Worm (Caenorhabditis elegans): ENCODE measurements around the gene D1005.10.

D1005.10 gene

DNA sequence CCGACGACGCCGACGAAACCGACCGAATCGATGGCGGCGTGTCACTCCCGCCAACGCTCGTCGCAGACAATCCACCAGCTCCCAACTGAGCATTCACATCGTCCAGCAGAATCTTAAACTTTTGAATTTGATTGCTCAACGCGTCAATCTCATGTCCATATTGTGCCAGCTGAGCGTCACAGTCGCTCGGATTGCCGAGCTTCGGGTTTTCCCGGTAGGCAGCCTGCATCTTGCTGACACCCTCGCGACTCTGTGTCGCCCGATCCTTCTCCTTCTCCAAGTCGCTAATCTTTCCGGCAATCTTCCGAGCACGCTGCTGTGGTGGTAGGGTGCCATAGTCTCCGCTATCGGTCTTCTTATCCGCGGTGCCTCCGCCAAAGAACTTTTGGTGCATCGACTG is 26.3 kb upstream of the D1005.10 start:
- TF ChIP-seq nhr-76 (tag; optimal IDR thresholded peaks at IDR 0.05) (no peak), lin-32 (GFP tag; optimal IDR thresholded peaks at IDR 0.05) (no peak), bed-3 (GFP tag; optimal IDR thresholded peaks at IDR 0.05) (no peak), ceh-39 (tag; optimal IDR thresholded peaks at IDR 0.05) (no peak), mep-1 (tag; optimal IDR thresholded peaks at IDR 0.05) (no peak), elt-3 (tag; optimal IDR thresholded peaks at IDR 0.05) (no peak), snpc-4 (tag; optimal IDR thresholded peaks at IDR 0.05) (no peak), unc-120 (tag; optimal IDR thresholded peaks at IDR 0.05; ENCODE audit: poor library complexity, severe bottlenecking) (no peak), nhr-12 (tag; optimal IDR thresholded peaks at IDR 0.05) (no peak)

DNA sequence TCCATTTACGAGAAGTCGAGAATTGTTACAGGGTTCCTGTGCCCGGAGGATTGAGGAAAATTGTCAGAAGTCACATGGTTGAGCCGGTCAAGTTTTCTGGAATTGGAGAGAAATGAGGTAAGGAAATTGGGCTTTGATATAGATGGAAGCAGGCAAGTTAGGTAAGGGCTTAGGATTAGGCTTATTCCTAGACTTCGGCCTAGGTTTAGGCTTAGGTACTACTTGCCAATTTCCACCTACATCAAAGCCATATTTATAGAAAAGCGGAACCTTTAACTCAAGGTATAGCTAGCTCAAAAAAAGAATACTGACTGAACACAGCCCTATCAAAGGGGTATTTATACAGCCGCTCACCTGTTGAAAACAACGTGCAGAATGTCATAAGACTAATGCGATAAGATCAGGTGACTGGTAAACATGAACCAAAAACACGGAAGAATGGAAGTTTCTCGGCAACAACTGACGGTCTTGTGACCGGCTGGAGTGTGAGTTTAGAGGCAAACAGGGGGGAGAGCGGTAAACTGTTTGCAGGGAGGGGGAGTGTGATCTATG is 18.6 kb upstream of the D1005.10 start:
- TF ChIP-seq snpc-4 (tag; optimal IDR thresholded peaks at IDR 0.05) (no peak), hlh-1 (tag; optimal IDR thresholded peaks at IDR 0.05) (peak; percentile 42)

DNA sequence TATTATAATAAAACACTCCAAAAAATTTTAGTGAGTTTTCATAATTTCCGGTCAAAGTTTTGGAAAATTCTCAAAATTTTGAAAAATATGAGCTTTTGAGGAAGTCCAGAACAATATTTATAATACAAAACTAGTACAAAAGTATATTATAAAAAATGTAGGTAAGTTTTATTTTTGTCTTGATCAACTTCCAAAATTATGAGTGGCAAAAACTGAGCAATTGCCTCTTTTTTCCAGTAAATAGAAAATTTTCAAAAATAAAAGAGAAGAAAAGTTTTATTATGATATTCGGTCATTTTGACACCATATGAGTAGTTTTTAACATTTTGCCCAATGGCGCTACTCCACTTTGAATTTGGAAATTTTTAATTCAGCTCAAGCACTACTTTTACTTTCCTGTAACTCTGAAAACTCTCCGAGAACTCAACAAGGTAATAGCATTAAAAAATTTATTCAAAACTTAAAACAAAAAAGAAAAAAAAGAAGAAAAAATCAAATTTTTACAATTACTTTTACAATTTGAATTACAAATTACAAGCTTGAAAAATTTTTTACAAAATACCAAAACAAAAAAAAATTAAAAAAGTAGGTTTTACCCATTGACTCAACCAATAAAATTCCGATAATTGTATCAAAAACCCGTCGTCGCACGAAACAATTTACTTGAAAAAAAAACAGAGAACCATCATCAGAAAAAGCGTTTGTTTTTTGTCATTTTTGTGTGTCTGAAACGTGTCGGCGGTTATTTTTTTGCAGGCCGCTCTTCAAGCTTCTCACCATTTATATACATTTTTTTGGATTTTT is 17.9 kb upstream of the D1005.10 start:
- TF ChIP-seq ceh-83 (GFP tag; optimal IDR thresholded peaks at IDR 0.05) (no peak), lin-13 (tag; optimal IDR thresholded peaks at IDR 0.05) (no peak), snpc-4 (tag; optimal IDR thresholded peaks at IDR 0.05) (no peak), ceh-43 (GFP tag; optimal IDR thresholded peaks at IDR 0.05) (no peak), blmp-1 (tag; optimal IDR thresholded peaks at IDR 0.05) (no peak)

DNA sequence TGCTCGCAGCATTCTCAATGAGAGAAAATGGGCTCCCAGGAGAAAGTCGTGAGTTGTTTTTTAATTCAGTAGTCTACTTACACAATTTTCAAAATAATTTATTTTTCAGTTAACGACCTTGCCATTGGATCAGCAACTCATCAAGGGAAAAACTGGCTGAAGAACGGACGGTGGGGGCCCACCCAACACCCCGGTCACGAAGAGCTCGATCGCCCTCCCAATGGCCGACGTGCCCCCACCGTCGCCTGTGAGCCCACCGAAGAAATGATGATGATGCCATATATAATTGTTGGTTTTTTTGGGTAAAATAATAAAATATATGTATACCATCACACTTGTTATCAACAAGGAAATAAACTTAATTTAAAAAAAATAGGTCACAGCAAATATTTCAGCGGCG is 16.9 kb upstream of the D1005.10 start:
- TF ChIP-seq sptf-1 (tag; optimal IDR thresholded peaks at IDR 0.05) (no peak), elt-3 (tag; optimal IDR thresholded peaks at IDR 0.05) (no peak), M03D4.4 (tag; optimal IDR thresholded peaks at IDR 0.05) (no peak), lsy-2 (tag; optimal IDR thresholded peaks at IDR 0.05) (no peak), nhr-237 (tag; optimal IDR thresholded peaks at IDR 0.05) (no peak), bed-3 (GFP tag; optimal IDR thresholded peaks at IDR 0.05) (no peak), zip-8 (tag; optimal IDR thresholded peaks at IDR 0.05) (no peak), ceh-39 (tag; optimal IDR thresholded peaks at IDR 0.05) (no peak), unc-39 (tag; optimal IDR thresholded peaks at IDR 0.05) (no peak), ztf-11 (tag; optimal IDR thresholded peaks at IDR 0.05) (no peak), mep-1 (tag; optimal IDR thresholded peaks at IDR 0.05) (no peak), ceh-43 (GFP tag; optimal IDR thresholded peaks at IDR 0.05) (no peak)

DNA sequence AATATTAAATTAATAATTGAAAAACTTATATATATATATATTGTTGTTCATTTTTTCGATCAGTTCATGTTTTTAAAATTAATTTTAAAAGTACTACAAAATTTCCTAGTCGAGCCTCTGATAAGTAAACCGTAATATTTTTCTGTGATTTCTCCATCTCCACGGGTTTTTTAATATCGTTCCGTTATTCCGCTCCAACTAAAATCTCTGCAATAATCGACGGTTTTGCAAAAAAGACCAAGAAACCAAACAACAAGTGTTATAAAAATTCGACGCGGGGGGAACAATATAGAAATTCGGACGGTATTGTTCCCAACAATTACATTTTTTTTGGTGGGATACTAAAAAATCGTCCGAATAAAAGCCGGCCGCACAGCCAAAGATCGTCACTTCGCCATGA is 16.5 kb upstream of the D1005.10 start, which contains the start of gene F09E10.1:
Gene F09E10.1, plus strand, starts transcription at position 301 of the 400 bp plus-strand sequence.
- TF ChIP-seq zip-8 (tag; optimal IDR thresholded peaks at IDR 0.05) = no peak
- TF ChIP-seq unc-62 (GFP tag; optimal IDR thresholded peaks at IDR 0.05) = no peak
- TF ChIP-seq ham-2 (GFP tag; optimal IDR thresholded peaks at IDR 0.05) = no peak
- TF ChIP-seq ceh-43 (GFP tag; optimal IDR thresholded peaks at IDR 0.05) = no peak
- no peak for TF ChIP-seq flh-1 (GFP tag; optimal IDR thresholded peaks at IDR 0.05)
- no peak for TF ChIP-seq sem-2 (GFP tag; optimal IDR thresholded peaks at IDR 0.05)
- TF ChIP-seq mep-1 (tag; optimal IDR thresholded peaks at IDR 0.05) = no peak
- no peak for TF ChIP-seq nhr-28 (tag; optimal IDR thresholded peaks at IDR 0.05)
- TF ChIP-seq unc-39 (tag; optimal IDR thresholded peaks at IDR 0.05) = no peak
- no peak for TF ChIP-seq nhr-12 (tag; optimal IDR thresholded peaks at IDR 0.05)
- no peak for TF ChIP-seq ztf-11 (tag; optimal IDR thresholded peaks at IDR 0.05)
- TF ChIP-seq elt-3 (tag; optimal IDR thresholded peaks at IDR 0.05) = no peak

DNA sequence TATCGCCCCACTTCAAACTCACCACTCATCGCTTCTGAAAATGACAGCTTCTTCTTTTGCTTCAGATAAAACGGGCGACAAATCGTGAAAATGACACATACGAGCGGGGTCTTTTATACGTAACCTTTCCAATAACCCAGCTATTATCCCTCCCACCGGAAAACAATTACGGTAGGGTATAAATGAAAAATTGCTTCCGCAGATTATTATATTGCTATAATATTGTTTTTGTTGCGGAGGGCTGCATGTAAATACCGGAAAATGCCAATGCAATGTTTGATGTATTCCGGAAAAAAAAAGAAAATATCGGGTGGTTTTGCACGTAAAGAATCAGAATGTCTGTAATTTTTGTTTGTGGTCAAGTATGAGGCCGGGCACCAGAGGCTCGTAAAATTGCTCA is 15.8 kb upstream of the D1005.10 start, which contains the start of gene F09E10.7:
Gene F09E10.7, minus strand, starts transcription at position 101 of the 400 bp plus-strand sequence.
- TF ChIP-seq ceh-39 (tag; optimal IDR thresholded peaks at IDR 0.05) (no peak), lin-13 (tag; optimal IDR thresholded peaks at IDR 0.05) (no peak), sptf-1 (tag; optimal IDR thresholded peaks at IDR 0.05) (no peak), nhr-2 (tag; optimal IDR thresholded peaks at IDR 0.05) (no peak), ceh-43 (GFP tag; optimal IDR thresholded peaks at IDR 0.05) (no peak), unc-39 (tag; optimal IDR thresholded peaks at IDR 0.05) (no peak), tbx-8 (GFP tag; optimal IDR thresholded peaks at IDR 0.05) (no peak), ceh-83 (GFP tag; optimal IDR thresholded peaks at IDR 0.05) (no peak), unc-120 (tag; optimal IDR thresholded peaks at IDR 0.05; ENCODE audit: poor library complexity, severe bottlenecking) (no peak), ham-2 (GFP tag; optimal IDR thresholded peaks at IDR 0.05) (no peak), nhr-12 (tag; optimal IDR thresholded peaks at IDR 0.05) (no peak), ces-1 (GFP tag; optimal IDR thresholded peaks at IDR 0.05) (no peak), nhr-76 (tag; optimal IDR thresholded peaks at IDR 0.05) (no peak)
